Fruit fly (Drosophila melanogaster) Kc167 (cell line): ENCODE results near the gene CG2574.

Experiments used
- Myc ChIP-seq: fragments of >200 bp; optimal IDR thresholded peaks from 2 replicates; lab custom pipeline; 2017; ENCODE audit warnings: missing external identifiers
- Sin3A ChIP-seq: fragments of >200 bp; optimal IDR thresholded peaks from 2 replicates; lab custom pipeline; 2018; ENCODE audit warnings: missing external identifiers
- h ChIP-seq: fragments of >200 bp; optimal IDR thresholded peaks from 3 replicates; lab custom pipeline; 2018; ENCODE audit warnings: missing external identifiers
- insv ChIP-seq: fragments of >200 bp; optimal IDR thresholded peaks from 3 replicates; lab custom pipeline; 2018; ENCODE audit warnings: missing external identifiers
- psq ChIP-seq: fragments of >200 bp; optimal IDR thresholded peaks from 2 replicates; lab custom pipeline; 2017; ENCODE audit warnings: missing external identifiers
- ttk ChIP-seq: sonication (Bioruptor generic); optimal IDR thresholded peaks from 2 replicates; lab custom pipeline; 2017; ENCODE audit warnings: missing external identifiers

CG2574 gene

DNA sequence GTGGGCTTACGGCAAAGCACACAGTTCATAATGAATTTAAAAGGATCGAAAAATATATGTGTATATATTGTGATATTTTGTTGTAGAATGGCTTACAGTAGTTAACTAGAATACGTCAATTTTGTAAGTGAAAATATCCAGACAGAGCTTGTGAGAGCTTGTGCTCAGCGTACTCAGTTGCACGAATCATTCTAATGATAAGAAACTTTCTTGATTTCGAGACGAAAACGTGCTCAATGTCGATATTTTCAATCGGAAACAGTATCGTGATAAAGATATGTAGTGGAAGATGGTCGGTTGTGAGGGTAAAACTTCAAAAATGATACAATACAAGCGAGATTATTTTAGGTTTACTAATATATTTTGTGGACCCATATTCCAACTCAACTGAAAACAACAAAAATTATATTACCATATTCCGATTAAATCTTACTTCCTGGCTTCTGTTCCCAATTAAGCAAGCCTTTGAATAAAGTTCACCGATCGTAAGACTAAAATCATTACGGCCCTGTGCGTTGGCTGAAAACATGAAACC is at the start of gene CG2574, which contains the start of gene CG32651:
CG2574 (plus strand) TSS at position 485 of the 535 bp plus-strand sequence.
CG32651 (minus strand) TSS at position 101 of the 535 bp plus-strand sequence.
- no peak for TF ChIP-seq Myc (lab: Kevin White, UChicago)
- TF ChIP-seq h (lab: Kevin White, UChicago) = no peak
- no peak for TF ChIP-seq Sin3A (lab: Kevin White, UChicago)
- TF ChIP-seq psq (lab: Kevin White, UChicago) = no peak
- TF ChIP-seq ttk (lab: Kevin White, UChicago) = no peak
- TF ChIP-seq insv = no peak

dm6 chrX:12372818-12373217 is 35.8 kb upstream of the CG2574 start, which contains the start of gene CG2577:
Gene CG2577, plus strand, starts transcription at chrX:12373118.
- TF ChIP-seq Sin3A (lab: Kevin White, UChicago) (no peak), insv (no peak), psq (lab: Kevin White, UChicago) (no peak), Myc (lab: Kevin White, UChicago) (no peak), h (lab: Kevin White, UChicago) (no peak), ttk (lab: Kevin White, UChicago) (no peak)

DNA sequence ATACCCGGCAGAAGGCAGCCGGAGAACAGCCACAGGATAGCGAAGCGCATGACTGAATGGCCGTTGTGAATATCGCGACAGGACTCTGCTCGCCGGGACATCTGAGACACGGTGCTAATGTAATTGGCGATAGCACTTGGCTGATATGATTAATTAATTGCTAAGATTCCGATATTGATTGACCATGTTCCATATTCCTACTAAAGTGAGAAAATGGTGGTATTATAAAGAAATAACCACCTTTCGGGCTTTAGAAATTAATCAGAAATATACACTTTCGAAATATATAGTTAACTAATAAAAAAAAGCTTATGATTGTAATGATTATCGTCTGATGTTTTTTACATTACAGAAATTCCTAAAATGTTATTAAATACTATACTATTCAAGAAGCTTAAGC is 31.0 kb upstream of the CG2574 start, which contains the start of gene Ir11a:
Ir11a (minus strand) TSS at position 101 of the 400 bp plus-strand sequence.
- TF ChIP-seq Sin3A (lab: Kevin White, UChicago) (no peak), Myc (lab: Kevin White, UChicago) (no peak), insv (no peak), h (lab: Kevin White, UChicago) (no peak), psq (lab: Kevin White, UChicago) (no peak), ttk (lab: Kevin White, UChicago) (no peak)

- TF ChIP-seq Myc (lab: Kevin White, UChicago) = no peak
- no peak for TF ChIP-seq Sin3A (lab: Kevin White, UChicago)
- TF ChIP-seq ttk (lab: Kevin White, UChicago) = no peak
- TF ChIP-seq psq (lab: Kevin White, UChicago) = no peak
- no peak for TF ChIP-seq insv
- no peak for TF ChIP-seq h (lab: Kevin White, UChicago)
Measured at dm6 chrX:12386255-12386654, 22.4 kb upstream of the CG2574 start.

- no peak for TF ChIP-seq Sin3A (lab: Kevin White, UChicago)
- TF ChIP-seq h (lab: Kevin White, UChicago) = no peak
- no peak for TF ChIP-seq insv
- no peak for TF ChIP-seq ttk (lab: Kevin White, UChicago)
- TF ChIP-seq Myc (lab: Kevin White, UChicago) = no peak
- TF ChIP-seq psq (lab: Kevin White, UChicago) = no peak
Measured at dm6 chrX:12389138-12389537, 19.5 kb upstream of the CG2574 start.

- no peak for TF ChIP-seq insv
Measured at dm6 chrX:12391732-12392131, 16.9 kb upstream of the CG2574 start.

DNA sequence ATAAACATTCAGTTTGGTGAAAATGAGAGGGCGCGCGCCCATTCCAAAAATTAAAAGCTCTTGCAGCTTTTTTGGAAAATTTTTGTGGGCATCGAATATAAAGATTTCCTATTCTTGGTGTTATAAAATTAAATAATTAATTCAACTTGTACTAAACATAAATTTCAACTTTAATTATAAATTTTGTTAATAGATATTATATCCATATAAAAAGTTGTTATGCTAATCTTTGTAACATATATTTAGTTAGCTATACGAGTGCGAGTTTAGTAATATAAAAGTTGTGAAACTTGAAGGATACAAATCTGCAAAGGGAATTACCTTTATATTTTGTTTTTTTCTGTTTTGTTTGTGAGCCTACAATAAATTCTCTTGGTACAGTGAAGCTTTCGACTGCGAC is 22.8 kb downstream of the CG2574 start:
- TF ChIP-seq Myc (lab: Kevin White, UChicago) = no peak
- no peak for TF ChIP-seq h (lab: Kevin White, UChicago)
- TF ChIP-seq Sin3A (lab: Kevin White, UChicago) = no peak
- TF ChIP-seq ttk (lab: Kevin White, UChicago) = no peak
- no peak for TF ChIP-seq insv
- TF ChIP-seq psq (lab: Kevin White, UChicago) = no peak

DNA sequence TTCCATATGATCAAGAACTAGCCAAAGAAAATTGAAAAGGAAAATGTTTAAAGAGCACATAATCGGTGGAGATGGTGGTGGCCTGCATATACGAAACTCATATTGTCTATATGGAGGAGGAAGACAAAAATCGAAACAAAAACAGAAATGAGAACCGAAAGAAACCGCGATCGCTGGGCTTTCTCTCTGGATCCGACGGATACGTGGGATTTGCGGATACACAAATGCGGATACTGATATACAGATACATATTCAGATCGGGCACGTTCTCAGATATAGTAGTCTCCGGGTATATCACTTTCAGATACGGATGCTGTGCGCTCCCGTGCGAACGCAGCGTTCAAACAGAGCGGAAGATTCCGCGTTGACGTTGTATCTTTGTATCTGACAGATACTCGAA is 23.3 kb downstream of the CG2574 start, which contains the start of gene Pkcdelta:
Pkcdelta (plus strand) TSS at position 301 of the 400 bp plus-strand sequence.
- no peak for TF ChIP-seq Sin3A (lab: Kevin White, UChicago)
- TF ChIP-seq Myc (lab: Kevin White, UChicago) = no peak
- TF ChIP-seq insv = no peak
- TF ChIP-seq h (lab: Kevin White, UChicago) = no peak
- TF ChIP-seq psq (lab: Kevin White, UChicago) = no peak
- no peak for TF ChIP-seq ttk (lab: Kevin White, UChicago)

DNA sequence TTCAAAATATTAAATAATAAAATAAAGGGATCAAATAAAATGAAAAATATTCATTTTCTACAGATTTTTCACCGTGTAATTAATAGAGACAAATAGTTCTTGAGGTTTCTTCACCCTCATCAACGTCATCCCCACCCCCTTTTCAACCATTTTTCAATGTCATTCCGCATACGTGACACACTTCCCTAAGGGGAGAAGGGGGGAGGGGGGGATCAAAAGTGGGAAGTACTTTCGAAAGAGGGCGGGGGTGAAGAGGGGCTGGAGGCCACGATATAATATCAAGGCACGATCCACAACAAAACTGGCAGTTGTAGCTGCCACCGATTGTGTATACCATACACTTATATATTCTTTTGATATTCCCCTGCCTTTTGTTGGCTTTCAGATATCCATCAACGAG is 25.9 kb downstream of the CG2574 start:
- TF ChIP-seq ttk (lab: Kevin White, UChicago) = no peak
- no peak for TF ChIP-seq Myc (lab: Kevin White, UChicago)
- TF ChIP-seq h (lab: Kevin White, UChicago) = no peak
- TF ChIP-seq insv = no peak
- TF ChIP-seq Sin3A (lab: Kevin White, UChicago) = no peak
- no peak for TF ChIP-seq psq (lab: Kevin White, UChicago)

DNA sequence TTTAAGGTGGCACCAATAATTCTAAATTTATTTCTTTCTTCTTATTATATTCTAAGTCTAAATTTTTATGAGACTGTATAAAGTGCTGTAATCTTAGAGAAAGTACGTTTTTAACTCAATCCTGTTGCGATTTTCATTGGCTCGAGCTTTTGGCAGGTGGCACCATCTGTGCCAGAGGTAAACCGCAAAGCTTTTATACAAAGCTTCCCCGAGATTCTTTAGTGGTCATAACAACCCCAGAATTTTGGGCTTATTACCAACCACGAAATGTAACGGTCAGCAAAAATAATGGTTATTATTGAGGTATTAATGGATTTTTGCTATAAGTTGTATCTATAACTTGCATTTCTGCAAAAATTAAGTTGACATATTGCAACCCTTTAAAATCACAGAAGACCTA is 28.4 kb downstream of the CG2574 start:
- no peak for TF ChIP-seq Myc (lab: Kevin White, UChicago)
- no peak for TF ChIP-seq psq (lab: Kevin White, UChicago)
- TF ChIP-seq h (lab: Kevin White, UChicago) = no peak
- TF ChIP-seq ttk (lab: Kevin White, UChicago) = no peak
- no peak for TF ChIP-seq Sin3A (lab: Kevin White, UChicago)
- TF ChIP-seq insv = no peak

DNA sequence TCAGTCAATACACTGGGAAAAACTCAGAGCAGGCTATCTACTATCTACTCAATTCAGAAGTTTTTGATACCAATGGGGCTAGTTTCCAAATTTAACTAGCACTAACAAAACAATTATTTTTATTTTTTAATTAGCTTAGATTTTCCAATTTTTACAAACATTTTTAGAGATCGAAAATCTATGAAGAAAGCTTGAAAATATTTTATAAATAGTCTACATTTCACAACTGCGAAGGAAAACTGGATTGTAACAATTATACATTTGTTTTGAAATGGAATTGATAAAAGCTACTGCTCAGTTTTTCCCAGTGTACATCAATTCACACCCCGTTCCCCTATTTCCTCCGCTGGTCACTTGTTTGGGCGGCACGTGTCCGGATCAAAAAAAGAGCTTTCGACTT is 39.2 kb downstream of the CG2574 start:
- TF ChIP-seq h (lab: Kevin White, UChicago) = no peak
- TF ChIP-seq Myc (lab: Kevin White, UChicago) = no peak
- TF ChIP-seq Sin3A (lab: Kevin White, UChicago) = no peak
- TF ChIP-seq ttk (lab: Kevin White, UChicago) = no peak
- no peak for TF ChIP-seq psq (lab: Kevin White, UChicago)
- no peak for TF ChIP-seq insv

- TF ChIP-seq Sin3A (lab: Kevin White, UChicago) (no peak), insv (no peak), h (lab: Kevin White, UChicago) (no peak), psq (lab: Kevin White, UChicago) (no peak), ttk (lab: Kevin White, UChicago) (no peak)
Measured at dm6 chrX:12453704-12454103, 45.0 kb downstream of the CG2574 start.
